Fruit fly (Drosophila melanogaster): ENCODE measurements around the gene CG13040.

CG13040 gene

DNA sequence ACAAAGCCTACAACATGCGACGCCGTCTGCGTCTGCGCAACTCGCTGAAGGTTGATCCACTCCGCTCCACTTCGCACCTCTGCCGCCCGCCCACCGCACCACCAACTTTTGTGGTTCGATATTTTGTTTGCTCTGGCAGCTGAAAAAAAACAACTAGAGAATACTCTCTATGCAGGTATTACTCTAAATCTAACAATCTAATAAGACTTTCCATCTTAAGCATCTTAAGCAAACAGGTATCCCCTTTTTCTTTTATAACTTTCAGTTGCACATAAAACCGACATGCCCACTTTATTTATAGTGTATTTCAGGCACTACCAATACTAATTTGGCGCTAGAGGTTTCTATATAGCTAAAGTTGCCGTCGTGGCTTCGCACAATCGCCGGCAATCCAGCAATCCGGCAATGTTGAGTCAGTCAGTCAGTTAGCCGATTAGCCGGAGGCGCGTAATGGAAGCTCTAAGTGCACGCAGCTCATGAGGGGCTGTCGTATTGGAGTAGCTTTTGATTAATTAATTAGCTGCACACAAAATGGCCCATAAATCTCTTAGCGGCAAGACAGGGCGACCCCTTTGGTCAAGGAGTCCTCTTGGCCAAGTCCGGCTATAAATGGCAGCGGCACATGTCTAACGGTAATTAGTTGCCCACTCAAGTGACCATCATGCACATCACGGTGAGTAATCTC lies 1.8 kb upstream of the CG13040 start, which contains the start of gene CG13058 (continued):
- TF ChIP-seq Hr51 (GFP tag; optimal IDR thresholded peaks at IDR 0.05): peak in 1 of 2 experiments; percentile 86
- TF ChIP-seq mam (GFP tag; optimal IDR thresholded peaks at IDR 0.05): no peak
- TF ChIP-seq Deaf1 (tag; optimal IDR thresholded peaks at IDR 0.05): no peak
- TF ChIP-seq CG2678 (tag; optimal IDR thresholded peaks at IDR 0.05): peak; percentile 78
- TF ChIP-seq ara (GFP tag; IDR thresholded peaks at IDR 0.05): no peak
- TF ChIP-seq Fer1 (GFP tag; optimal IDR thresholded peaks at IDR 0.05): peak; percentile 84
- no peak for TF ChIP-seq fd64A (GFP tag; optimal IDR thresholded peaks at IDR 0.05)
- TF ChIP-seq YL-1 (GFP tag; optimal IDR thresholded peaks at IDR 0.05): no peak
- no peak for TF ChIP-seq grn (GFP tag; optimal IDR thresholded peaks at IDR 0.05)
- TF ChIP-seq zf30C (GFP tag; optimal IDR thresholded peaks at IDR 0.05): no peak
- TF ChIP-seq CG16815 (GFP tag; optimal IDR thresholded peaks at IDR 0.05): peak; percentile 17
- TF ChIP-seq CG9817 (tag; optimal IDR thresholded peaks at IDR 0.05): peak; percentile 71
- no peak for TF ChIP-seq p53 (GFP tag; optimal IDR thresholded peaks at IDR 0.05)
- TF ChIP-seq corto (GFP tag; optimal IDR thresholded peaks at IDR 0.05): no peak
- peak; percentile 71 for TF ChIP-seq otp (GFP tag; IDR thresholded peaks at IDR 0.05)
- no peak for TF ChIP-seq trh (GFP tag; optimal IDR thresholded peaks at IDR 0.05)
- no peak for TF ChIP-seq ERR (GFP tag; optimal IDR thresholded peaks at IDR 0.05)
- no peak for TF ChIP-seq CG17186 (GFP tag; optimal IDR thresholded peaks at IDR 0.05)
- TF ChIP-seq D19A (tag; optimal IDR thresholded peaks at IDR 0.05): peak; percentile 92
- TF ChIP-seq CG6689 (GFP tag; IDR thresholded peaks at IDR 0.05): peak; percentile 40; the same call in 1 of the 2 replicates
- TF ChIP-seq crp (GFP tag; optimal IDR thresholded peaks at IDR 0.05): peak in 1 of 2 experiments; percentile 15
- no peak for TF ChIP-seq Lhr (GFP tag; optimal IDR thresholded peaks at IDR 0.05)
- no peak for TF ChIP-seq ftz-f1 (GFP tag; optimal IDR thresholded peaks at IDR 0.05)
- TF ChIP-seq zfh1 (GFP tag; IDR thresholded peaks at IDR 0.05): no peak
- peak; percentile 13 for TF ChIP-seq disco-r (GFP tag; optimal IDR thresholded peaks at IDR 0.05)
- no peak for TF ChIP-seq Trl (optimal IDR thresholded peaks at IDR 0.05)
- TF ChIP-seq Trl (GFP tag; optimal IDR thresholded peaks at IDR 0.05): no peak
- TF ChIP-seq CG43689 (GFP tag; IDR thresholded peaks at IDR 0.05): peak; percentile 52; the same call in 1 of the 2 replicates
- no peak for TF ChIP-seq crc (GFP tag; optimal IDR thresholded peaks at IDR 0.05)
- peak; percentile 80 for TF ChIP-seq gem (tag; optimal IDR thresholded peaks at IDR 0.05)
- no peak for TF ChIP-seq NC2β (GFP tag; optimal IDR thresholded peaks at IDR 0.05)
- peak; percentile 55 for TF ChIP-seq CG10209 (GFP tag; optimal IDR thresholded peaks at IDR 0.05)
- TF ChIP-seq Drgx (GFP tag; IDR thresholded peaks at IDR 0.05): peak; percentile 65
- no peak for TF ChIP-seq CG31388 (GFP tag; optimal IDR thresholded peaks at IDR 0.05)
- TF ChIP-seq Elba2 (GFP tag; optimal IDR thresholded peaks at IDR 0.05): no peak
- TF ChIP-seq Hr3 (GFP tag; optimal IDR thresholded peaks at IDR 0.05): peak; percentile 48
- peak; percentile 60 for TF ChIP-seq CG10147 (GFP tag; optimal IDR thresholded peaks at IDR 0.05)
- TF ChIP-seq CG14860 (GFP tag; IDR thresholded peaks at IDR 0.05; ENCODE audit: partially characterized antibody): no peak
- TF ChIP-seq Xbp1 (GFP tag; optimal IDR thresholded peaks at IDR 0.05): peak; percentile 60
- TF ChIP-seq Ets65A (GFP tag): peak; percentile 45
- peak; percentile 3 for TF ChIP-seq ewg (GFP tag; optimal IDR thresholded peaks at IDR 0.05)
- TF ChIP-seq Sox102F (GFP tag; optimal IDR thresholded peaks at IDR 0.05): peak; percentile 75
- peak; percentile 60; the same call in 2 of the 3 replicates for TF ChIP-seq CG17361 (GFP tag; IDR thresholded peaks at IDR 0.05)
- no peak for TF ChIP-seq gro (GFP tag; optimal IDR thresholded peaks at IDR 0.05)
- peak; percentile 24 for TF ChIP-seq CG11723 (GFP tag; optimal IDR thresholded peaks at IDR 0.05)
- peak; percentile 77 for TF ChIP-seq CG2120 (GFP tag; optimal IDR thresholded peaks at IDR 0.05)
- peak; percentile 43 for TF ChIP-seq CG3281 (GFP tag; optimal IDR thresholded peaks at IDR 0.05)
- TF ChIP-seq CG9797 (GFP tag; optimal IDR thresholded peaks at IDR 0.05): no peak
- peak; percentile 74 for TF ChIP-seq Oli (tag; optimal IDR thresholded peaks at IDR 0.05)
- TF ChIP-seq CG4707 (GFP tag; optimal IDR thresholded peaks at IDR 0.05): no peak
